Fruit fly (Drosophila melanogaster) whole organism, wandering third instar larva: Measurements from ENCODE around the gene CG11698.

Experiments
- Abd-B ChIP-seq: fragments of >200 bp; optimal IDR thresholded peaks from 2 replicates; lab custom pipeline; 2017; ENCODE audit warnings: missing biosample characterization, missing genetic modification characterization
- CG32264 ChIP-seq: fragments of 200-800 bp; sonication (Bioruptor generic); optimal IDR thresholded peaks from 2 replicates; lab custom pipeline; 2016; ENCODE audit warnings: missing biosample characterization, missing genetic modification characterization
- CG9705 ChIP-seq: fragments of 200-800 bp; sonication (Bioruptor generic); optimal IDR thresholded peaks from 2 replicates; lab custom pipeline; 2018; ENCODE audit warnings: missing biosample characterization, mild to moderate bottlenecking, missing genetic modification characterization
- CrebA ChIP-seq: fragments of 200-800 bp; sonication (Bioruptor generic); optimal IDR thresholded peaks from 2 replicates; lab custom pipeline; 2016; ENCODE audit warnings: missing biosample characterization, mild to moderate bottlenecking, missing genetic modification characterization, borderline replicate concordance
- Dfd ChIP-seq: fragments of >200 bp; optimal IDR thresholded peaks from 2 replicates; lab custom pipeline; 2017; ENCODE audit warnings: missing biosample characterization, missing genetic modification characterization
- Dif ChIP-seq: fragments of 200-275, 200-300 bp; sonication (Bioruptor generic); optimal IDR thresholded peaks from 2 replicates; lab custom pipeline; 2018; ENCODE audit warnings: missing biosample characterization, missing genetic modification characterization; ENCODE audit not compliant: partially characterized antibody
- HLH106 ChIP-seq: fragments of 200-800 bp; optimal IDR thresholded peaks from 3 replicates; lab custom pipeline; 2019; ENCODE audit warnings: missing biosample characterization, mild to moderate bottlenecking, missing genetic modification characterization, moderate library complexity
- Hnf4 ChIP-seq: fragments of 200-800 bp; sonication (Bioruptor generic); optimal IDR thresholded peaks from 2 replicates; lab custom pipeline; 2016; ENCODE audit warnings: missing biosample characterization, mild to moderate bottlenecking, missing genetic modification characterization
- Hr78 ChIP-seq: fragments of >200 bp; optimal IDR thresholded peaks from 2 replicates; lab custom pipeline; 2017; ENCODE audit warnings: missing biosample characterization, missing genetic modification characterization
- Hr83 ChIP-seq: fragments of 200-300 bp; sonication (Bioruptor generic); optimal IDR thresholded peaks from 2 replicates; lab custom pipeline; 2016; ENCODE audit warnings: missing biosample characterization, mild to moderate bottlenecking, missing genetic modification characterization, moderate library complexity; ENCODE audit not compliant: poor library complexity, severe bottlenecking
- Jra ChIP-seq: sonication (Bioruptor generic); optimal IDR thresholded peaks from 2 replicates; lab custom pipeline; 2016; ENCODE audit warnings: missing biosample characterization, missing genetic modification characterization
- Mio ChIP-seq: sonication (Bioruptor generic); optimal IDR thresholded peaks from 2 replicates; lab custom pipeline; 2016; ENCODE audit warnings: missing biosample characterization, missing genetic modification characterization
- Myc ChIP-seq: fragments of >200 bp; optimal IDR thresholded peaks from 2 replicates; lab custom pipeline; 2017
- N ChIP-seq: fragments of >200 bp; optimal IDR thresholded peaks from 2 replicates; lab custom pipeline; 2018; ENCODE audit warnings: missing biosample characterization, missing external identifiers, missing genetic modification characterization
- OdsH ChIP-seq: fragments of 200-800 bp; sonication (Bioruptor generic); optimal IDR thresholded peaks from 2 replicates; lab custom pipeline; 2016; ENCODE audit warnings: missing biosample characterization, mild to moderate bottlenecking, missing genetic modification characterization
- Rel ChIP-seq, 2 experiments: fragments of 200-800 bp; sonication (Bioruptor generic) in 1 of 2; optimal IDR thresholded peaks; 2 replicates in 1 of 2; 3 replicates in 1 of 2; lab custom pipeline; 2016 to 2019; ENCODE audit warnings: mild to moderate bottlenecking in 2 of 2, missing biosample characterization in 2 of 2, missing genetic modification characterization in 2 of 2, moderate library complexity in 1 of 2
- Sp1 ChIP-seq: fragments of 200-800 bp; sonication (Bioruptor generic); optimal IDR thresholded peaks from 3 replicates; lab custom pipeline; 2019; ENCODE audit warnings: missing biosample characterization, mild to moderate bottlenecking, missing genetic modification characterization, moderate library complexity
- Vsx2 ChIP-seq: fragments of 200-300, 225-300 bp; sonication (Bioruptor generic); optimal IDR thresholded peaks from 2 replicates; lab custom pipeline; 2018; ENCODE audit warnings: missing biosample characterization, missing genetic modification characterization; ENCODE audit not compliant: partially characterized antibody
- br ChIP-seq: fragments of 200-800 bp; sonication (Bioruptor generic); optimal IDR thresholded peaks from 2 replicates; lab custom pipeline; 2016; ENCODE audit warnings: missing biosample characterization, missing genetic modification characterization
- brk ChIP-seq: fragments of 200-800 bp; sonication (Bioruptor generic); optimal IDR thresholded peaks from 2 replicates; lab custom pipeline; 2016; ENCODE audit warnings: missing biosample characterization, mild to moderate bottlenecking, missing genetic modification characterization
- dl ChIP-seq, 2 experiments: fragments of 175-275, 200-275 bp in 1 of 2; fragments of 200-275 bp in 1 of 2; sonication (Bioruptor generic); optimal IDR thresholded peaks; lab custom pipeline; 2018; ENCODE audit warnings: mild to moderate bottlenecking in 2 of 2, missing biosample characterization in 2 of 2, missing genetic modification characterization in 2 of 2, moderate library complexity in 2 of 2; ENCODE audit not compliant: partially characterized antibody in 2 of 2, insufficient read depth in 1 of 2
- dmrt93B ChIP-seq: fragments of 200-800 bp; sonication (Bioruptor generic); optimal IDR thresholded peaks from 2 replicates; lab custom pipeline; 2018; ENCODE audit warnings: missing biosample characterization, mild to moderate bottlenecking, missing genetic modification characterization
- dsf ChIP-seq: sonication (Bioruptor generic); optimal IDR thresholded peaks from 2 replicates; lab custom pipeline; 2016; ENCODE audit warnings: missing biosample characterization, missing genetic modification characterization, borderline replicate concordance
- ey ChIP-seq: fragments of 200-800 bp; sonication (Bioruptor generic); optimal IDR thresholded peaks from 2 replicates; lab custom pipeline; 2016; ENCODE audit warnings: missing biosample characterization, missing genetic modification characterization
- foxo ChIP-seq, 2 experiments: fragments of 200-800 bp; sonication (Bioruptor generic); optimal IDR thresholded peaks; 2 replicates in 1 of 2; 3 replicates in 1 of 2; lab custom pipeline; 2016 to 2017; ENCODE audit warnings: missing biosample characterization in 2 of 2, missing genetic modification characterization in 2 of 2
- fru ChIP-seq: fragments of 200-800 bp; sonication (Bioruptor generic); optimal IDR thresholded peaks from 3 replicates; lab custom pipeline; 2016; ENCODE audit warnings: missing biosample characterization, mild to moderate bottlenecking, missing genetic modification characterization
- h ChIP-seq: fragments of 200-800 bp; sonication (Bioruptor generic); optimal IDR thresholded peaks from 3 replicates; lab custom pipeline; 2016; ENCODE audit warnings: missing biosample characterization, mild to moderate bottlenecking, missing genetic modification characterization
- jim ChIP-seq: fragments of 175-275, 200-325 bp; sonication (Bioruptor generic); optimal IDR thresholded peaks from 2 replicates; lab custom pipeline; 2016; ENCODE audit warnings: missing biosample characterization, mild to moderate bottlenecking, missing genetic modification characterization
- pan ChIP-seq: fragments of >200 bp; optimal IDR thresholded peaks from 2 replicates; lab custom pipeline; 2017
- psq ChIP-seq: fragments of 200-800 bp; sonication (Bioruptor generic); optimal IDR thresholded peaks from 3 replicates; lab custom pipeline; 2017; ENCODE audit warnings: missing biosample characterization, mild to moderate bottlenecking, missing genetic modification characterization, moderate library complexity
- rgr ChIP-seq: fragments of 200-800 bp; sonication (Bioruptor generic); optimal IDR thresholded peaks from 3 replicates; lab custom pipeline; 2016; ENCODE audit warnings: missing biosample characterization, mild to moderate bottlenecking, missing genetic modification characterization
- sage ChIP-seq: fragments of 200-800 bp; sonication (Bioruptor generic); optimal IDR thresholded peaks from 2 replicates; lab custom pipeline; 2016; ENCODE audit warnings: missing biosample characterization, mild to moderate bottlenecking, missing genetic modification characterization
- sv ChIP-seq: fragments of 200-800 bp; sonication (Bioruptor generic); optimal IDR thresholded peaks from 3 replicates; lab custom pipeline; 2016; ENCODE audit warnings: missing biosample characterization, missing genetic modification characterization
- tai ChIP-seq: sonication (Bioruptor generic); optimal IDR thresholded peaks from 2 replicates; lab custom pipeline; 2016; ENCODE audit warnings: missing biosample characterization, missing genetic modification characterization
- woc ChIP-seq: sonication (Bioruptor generic); optimal IDR thresholded peaks from 2 replicates; lab custom pipeline; 2016; ENCODE audit warnings: missing biosample characterization, mild to moderate bottlenecking, missing genetic modification characterization

The CG11698 gene

DNA sequence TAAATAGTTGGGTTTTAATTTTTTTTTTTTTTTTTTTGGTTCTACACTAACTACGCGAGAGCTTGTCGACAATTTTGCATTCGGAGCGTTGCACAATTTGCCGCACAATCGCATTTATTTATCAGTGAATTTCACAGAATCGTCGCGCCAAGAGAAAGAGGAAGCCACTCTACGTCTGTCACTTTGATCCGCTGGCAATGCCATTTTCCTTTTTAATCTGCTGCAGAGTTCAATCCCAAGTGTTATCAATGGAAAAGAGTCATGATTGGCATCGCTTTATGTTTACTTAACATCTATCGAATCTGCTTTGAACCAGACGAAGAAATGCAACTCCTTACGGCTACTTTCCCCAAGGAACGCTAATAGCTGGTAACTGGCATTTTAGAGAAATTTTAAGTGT is 17.6 kb downstream of the CG11698 start:
- TF ChIP-seq br (GFP tag; lab: Kevin White, UChicago), result no peak
- no peak for TF ChIP-seq dsf (GFP tag; lab: Kevin White, UChicago)
- no peak for TF ChIP-seq dmrt93B (GFP tag; lab: Kevin White, UChicago)
- no peak for TF ChIP-seq Dfd (GFP tag; lab: Kevin White, UChicago)
- no peak for TF ChIP-seq Vsx2 (GFP tag; lab: Kevin White, UChicago)
- TF ChIP-seq Hr78 (GFP tag; lab: Kevin White, UChicago), result no peak
- TF ChIP-seq rgr, result no peak
- TF ChIP-seq tai (GFP tag; lab: Kevin White, UChicago), result no peak
- TF ChIP-seq foxo (GFP tag; optimal IDR thresholded peaks at IDR 0.05; lab: Kevin White, UChicago), result no peak
- TF ChIP-seq woc, result no peak
- no peak for TF ChIP-seq Jra (GFP tag; lab: Kevin White, UChicago)
- no peak for TF ChIP-seq Sp1 (GFP tag; lab: Kevin White, UChicago)
- no peak for TF ChIP-seq Abd-B (GFP tag; lab: Kevin White, UChicago)

DNA sequence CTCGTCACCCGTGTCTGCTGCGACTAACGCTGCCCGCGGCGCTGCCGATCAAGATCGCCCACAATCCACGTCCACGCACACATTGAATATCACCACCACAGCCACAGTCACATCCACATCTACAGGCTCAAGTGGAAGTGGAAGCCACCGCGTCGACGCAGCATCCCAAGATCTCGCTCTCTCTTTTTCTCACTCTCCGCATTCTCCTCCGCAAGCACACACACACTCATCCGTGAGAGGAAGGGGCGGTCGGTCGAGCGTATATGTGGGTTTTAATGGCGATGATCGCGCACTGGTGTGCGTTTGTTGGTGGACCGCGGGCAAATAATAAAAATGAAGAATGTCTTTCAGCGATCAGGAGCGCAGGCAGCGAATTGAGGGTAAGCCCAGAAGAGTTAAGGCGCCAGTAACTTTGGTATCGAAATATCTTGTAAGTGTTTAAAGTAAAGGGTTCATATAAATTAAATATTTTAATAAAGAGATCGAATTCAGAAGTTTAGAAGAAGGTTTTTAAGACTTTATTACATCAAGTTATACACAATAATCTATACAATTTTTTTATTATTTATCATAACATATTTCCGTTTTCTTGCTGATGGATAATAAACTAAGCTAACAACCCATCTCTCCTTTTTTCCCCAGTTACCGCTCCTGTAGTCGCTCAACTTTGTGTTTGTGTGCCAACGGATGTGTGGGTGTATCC is 21.9 kb downstream of the CG11698 start, which contains the start of gene Poxm:
Gene Poxm (minus strand): TSS at position 25 of the 703 bp plus-strand sequence.
- TF ChIP-seq Rel (GFP tag; optimal IDR thresholded peaks at IDR 0.05; lab: Kevin White, UChicago), result no peak
- peak; percentile 54 for TF ChIP-seq Rel (tag; optimal IDR thresholded peaks at IDR 0.05; lab: Kevin White, UChicago)
- peak; percentile 83 for TF ChIP-seq sv (GFP tag; lab: Kevin White, UChicago)
- TF ChIP-seq Hnf4 (GFP tag; lab: Kevin White, UChicago), result peak; percentile 49
- TF ChIP-seq foxo (GFP tag; optimal IDR thresholded peaks at IDR 0.05; lab: Kevin White, UChicago), result peak in 1 of 2 experiments; percentile 93
- peak; percentile 19 for TF ChIP-seq Hr83 (GFP tag; lab: Kevin White, UChicago)
- peak; percentile 78 for TF ChIP-seq Dif (GFP tag; lab: Kevin White, UChicago)
- peak; percentile 90 for TF ChIP-seq fru
- TF ChIP-seq Sp1 (GFP tag; lab: Kevin White, UChicago), result peak; percentile 94
- TF ChIP-seq CrebA (GFP tag; lab: Kevin White, UChicago), result no peak
- TF ChIP-seq rgr, result peak; percentile 81
- no peak for TF ChIP-seq brk (GFP tag; lab: Kevin White, UChicago)
- peak; percentile 69 for TF ChIP-seq sage (GFP tag; lab: Kevin White, UChicago)
- TF ChIP-seq h (GFP tag; lab: Kevin White, UChicago), result peak; percentile 90
- TF ChIP-seq CG32264 (GFP tag; lab: Kevin White, UChicago), result peak; percentile 1
- no peak for TF ChIP-seq Myc
- TF ChIP-seq dsf (GFP tag; lab: Kevin White, UChicago), result peak; percentile 46
- TF ChIP-seq dl (GFP tag; optimal IDR thresholded peaks at IDR 0.05; lab: Kevin White, UChicago; ENCODE audit: insufficient read depth in 1 of 2, partially characterized antibody in 2 of 2), result peak; percentile 45 to 52
- TF ChIP-seq Hr78 (GFP tag; lab: Kevin White, UChicago), result no peak
- peak; percentile 95 for TF ChIP-seq HLH106 (tag; lab: Kevin White, UChicago)
- TF ChIP-seq ey (GFP tag; lab: Kevin White, UChicago), result peak; percentile 79
- TF ChIP-seq CG9705, result peak; percentile 87
- peak; percentile 89 for TF ChIP-seq psq (GFP tag; lab: Kevin White, UChicago)
- peak; percentile 62 for TF ChIP-seq br (GFP tag; lab: Kevin White, UChicago)
- TF ChIP-seq pan, result no peak
- TF ChIP-seq Vsx2 (GFP tag; lab: Kevin White, UChicago), result no peak
- peak; percentile 26 for TF ChIP-seq Jra (GFP tag; lab: Kevin White, UChicago)
- TF ChIP-seq dmrt93B (GFP tag; lab: Kevin White, UChicago), result peak; percentile 97
- peak; percentile 17 for TF ChIP-seq Mio (GFP tag; lab: Kevin White, UChicago)
- TF ChIP-seq Dfd (GFP tag; lab: Kevin White, UChicago), result peak; percentile 83
- peak; percentile 44 for TF ChIP-seq N (GFP tag; lab: Kevin White, UChicago)
- TF ChIP-seq OdsH, result peak; percentile 85
- TF ChIP-seq jim (GFP tag; lab: Kevin White, UChicago), result no peak
